Worm (Caenorhabditis elegans) whole organism, L1 larva: ENCODE data around the gene C55A6.11.

Experiments
- F16B12.6 ChIP-seq: fragments of 150-350 bp; optimal IDR thresholded peaks from 2 replicates; lab custom pipeline; 2014; ENCODE audit warnings: missing biosample characterization, missing genetic modification characterization
- aha-1 ChIP-seq: fragments of 150-350 bp; optimal IDR thresholded peaks from 2 replicates; lab custom pipeline; 2014; ENCODE audit warnings: missing biosample characterization, missing genetic modification characterization
- alr-1 ChIP-seq: fragments of 200-800 bp; sonication (Bioruptor generic); optimal IDR thresholded peaks from 2 replicates; lab custom pipeline; 2018; ENCODE audit warnings: borderline replicate concordance, mild to moderate bottlenecking, missing genetic modification characterization, missing compliant biosample characterization
- aly-2 ChIP-seq: fragments of 150-350 bp; optimal IDR thresholded peaks from 2 replicates; lab custom pipeline; 2014; ENCODE audit warnings: missing biosample characterization, missing genetic modification characterization
- blmp-1 ChIP-seq: fragments of 150-350 bp; optimal IDR thresholded peaks from 2 replicates; lab custom pipeline; 2014; ENCODE audit warnings: missing biosample characterization, missing genetic modification characterization
- ceh-88 ChIP-seq: fragments of 200-800 bp; sonication (Bioruptor generic); IDR thresholded peaks from 2 replicates; pipeline ENCODE4 v1.3.6; 2022; ENCODE audit warnings: missing genetic modification characterization, missing compliant biosample characterization
- dpl-1 ChIP-seq, 3 experiments: fragments of 150-350 bp in 2 of 3; sonication (generic microtip) in 1 of 3; optimal IDR thresholded peaks; 2 replicates each; lab custom pipeline; 2014 to 2017; ENCODE audit warnings: missing biosample characterization in 3 of 3, missing genetic modification characterization in 3 of 3, missing genetic modification reagents in 3 of 3
- dsc-1 ChIP-seq: sonication (generic microtip); optimal IDR thresholded peaks from 2 replicates; lab custom pipeline; 2016; ENCODE audit warnings: mild to moderate bottlenecking, missing genetic modification characterization, missing compliant biosample characterization
- efl-1 ChIP-seq, 4 experiments: fragments of 150-350 bp; optimal IDR thresholded peaks in 3 of 4; peaks in 1 of 4; 1 replicate in 1 of 4; 2 replicates in 3 of 4; lab custom pipeline; 2014; ENCODE audit warnings: missing biosample characterization in 2 of 4, missing genetic modification characterization in 2 of 4, missing genetic modification reagents in 2 of 4
- elt-3 ChIP-seq, 6 experiments: fragments of 150-350 bp in 1 of 6; sonication (generic microtip); optimal IDR thresholded peaks; 2 replicates each; lab custom pipeline; 2017 to 2018; ENCODE audit warnings: missing biosample characterization in 6 of 6, missing genetic modification characterization in 6 of 6, inconsistent platforms in 1 of 6
- fkh-10 ChIP-seq: sonication (generic microtip); optimal IDR thresholded peaks from 2 replicates; lab custom pipeline; 2017; ENCODE audit warnings: missing biosample characterization, missing genetic modification reagents, missing genetic modification characterization
- fkh-4 ChIP-seq: sonication (generic microtip); optimal IDR thresholded peaks from 2 replicates; lab custom pipeline; 2016; ENCODE audit warnings: missing compliant biosample characterization, missing genetic modification characterization, borderline replicate concordance
- fkh-8 ChIP-seq: sonication (generic microtip); optimal IDR thresholded peaks from 2 replicates; lab custom pipeline; 2016; ENCODE audit warnings: mild to moderate bottlenecking, missing genetic modification characterization, missing compliant biosample characterization
- hlh-17 ChIP-seq: fragments of 200-800 bp; sonication (Bioruptor generic); optimal IDR thresholded peaks from 2 replicates; lab custom pipeline; 2018; ENCODE audit warnings: missing genetic modification characterization, mild to moderate bottlenecking, missing compliant biosample characterization, moderate library complexity, borderline replicate concordance
- hlh-4 ChIP-seq: sonication (generic microtip); optimal IDR thresholded peaks from 2 replicates; lab custom pipeline; 2016; ENCODE audit warnings: mild to moderate bottlenecking, missing genetic modification characterization, missing compliant biosample characterization
- isw-1 ChIP-seq: fragments of 200-800 bp; sonication (Bioruptor generic); IDR thresholded peaks from 2 replicates; pipeline ENCODE4 v1.3.6; 2022; ENCODE audit warnings: missing genetic modification characterization, missing compliant biosample characterization
- jun-1 ChIP-seq: fragments of 150-350 bp; optimal IDR thresholded peaks from 2 replicates; lab custom pipeline; 2014; ENCODE audit warnings: missing biosample characterization, missing genetic modification reagents, missing genetic modification characterization
- lin-13 ChIP-seq: fragments of 150-350 bp; optimal IDR thresholded peaks from 2 replicates; lab custom pipeline; 2014; ENCODE audit warnings: missing biosample characterization, missing genetic modification reagents, missing genetic modification characterization
- lin-14 ChIP-seq: fragments of 200-800 bp; sonication (Bioruptor generic); optimal IDR thresholded peaks from 2 replicates; lab custom pipeline; 2018; ENCODE audit warnings: mild to moderate bottlenecking, missing genetic modification characterization, moderate library complexity, missing compliant biosample characterization
- lin-39 ChIP-seq: fragments of 150-350 bp; optimal IDR thresholded peaks from 2 replicates; lab custom pipeline; 2014; ENCODE audit warnings: missing biosample characterization, missing genetic modification reagents, missing genetic modification characterization
- mab-9 ChIP-seq: fragments of 200-800 bp; sonication (Bioruptor generic); IDR thresholded peaks from 2 replicates; pipeline ENCODE4 v1.3.6; 2022; ENCODE audit warnings: missing genetic modification reagents, missing genetic modification characterization, missing compliant biosample characterization
- mef-2 ChIP-seq: fragments of 150-350 bp; optimal IDR thresholded peaks from 2 replicates; lab custom pipeline; 2014; ENCODE audit warnings: missing biosample characterization, missing genetic modification characterization
- nhr-47 ChIP-seq: sonication (generic microtip); optimal IDR thresholded peaks from 2 replicates; lab custom pipeline; 2016; ENCODE audit warnings: mild to moderate bottlenecking, missing genetic modification characterization, moderate library complexity, missing compliant biosample characterization
- nhr-71 ChIP-seq: sonication (generic microtip); optimal IDR thresholded peaks from 2 replicates; lab custom pipeline; 2016; ENCODE audit warnings: mild to moderate bottlenecking, missing genetic modification characterization, moderate library complexity, missing compliant biosample characterization
- skn-1 ChIP-seq: fragments of 150-350 bp; optimal IDR thresholded peaks from 2 replicates; lab custom pipeline; 2014; ENCODE audit warnings: missing biosample characterization, missing genetic modification characterization
- snpc-4 ChIP-seq: fragments of 150-350 bp; optimal IDR thresholded peaks from 2 replicates; lab custom pipeline; 2014; ENCODE audit warnings: missing biosample characterization, missing genetic modification characterization
- snu-23 ChIP-seq: sonication (generic microtip); optimal IDR thresholded peaks from 2 replicates; lab custom pipeline; 2016; ENCODE audit warnings: missing genetic modification characterization, missing compliant biosample characterization
- sox-4 ChIP-seq: sonication (generic microtip); optimal IDR thresholded peaks from 2 replicates; lab custom pipeline; 2016; ENCODE audit warnings: missing genetic modification characterization, missing compliant biosample characterization
- sptf-1 ChIP-seq: fragments of 150-350 bp; optimal IDR thresholded peaks from 2 replicates; lab custom pipeline; 2014; ENCODE audit warnings: missing biosample characterization, missing genetic modification characterization
- swsn-7 ChIP-seq: sonication (generic microtip); optimal IDR thresholded peaks from 2 replicates; lab custom pipeline; 2016; ENCODE audit warnings: missing genetic modification characterization, missing compliant biosample characterization
- unc-130 ChIP-seq: fragments of 150-350 bp; optimal IDR thresholded peaks from 2 replicates; lab custom pipeline; 2017; ENCODE audit warnings: missing biosample characterization, missing genetic modification characterization, inconsistent platforms
- unc-30 ChIP-seq: sonication (generic microtip); optimal IDR thresholded peaks from 2 replicates; lab custom pipeline; 2017; ENCODE audit warnings: missing biosample characterization, missing genetic modification characterization
- unc-62 ChIP-seq: fragments of 150-350 bp; optimal IDR thresholded peaks from 2 replicates; lab custom pipeline; 2014; ENCODE audit warnings: missing biosample characterization, missing genetic modification reagents, missing genetic modification characterization
- unc-86 ChIP-seq: sonication (generic microtip); optimal IDR thresholded peaks from 2 replicates; lab custom pipeline; 2016; ENCODE audit warnings: missing genetic modification characterization, missing compliant biosample characterization
- unc-98 ChIP-seq: fragments of 200-800 bp; sonication (Bioruptor generic); IDR thresholded peaks from 2 replicates; pipeline ENCODE4 v1.3.6; 2022; ENCODE audit warnings: missing genetic modification characterization, missing compliant biosample characterization
- vab-15 ChIP-seq: sonication (generic microtip); optimal IDR thresholded peaks from 2 replicates; lab custom pipeline; 2017; ENCODE audit warnings: missing genotype, mild to moderate bottlenecking, missing genetic modification characterization, missing compliant biosample characterization
- xbp-1 ChIP-seq: sonication (generic microtip); optimal IDR thresholded peaks from 2 replicates; lab custom pipeline; 2016; ENCODE audit warnings: missing genetic modification characterization, missing compliant biosample characterization
- zag-1 ChIP-seq: fragments of 150-350 bp; optimal IDR thresholded peaks from 2 replicates; lab custom pipeline; 2014; ENCODE audit warnings: missing biosample characterization, missing genetic modification characterization
- zip-4 ChIP-seq: fragments of 200-800 bp; sonication (Bioruptor generic); optimal IDR thresholded peaks from 2 replicates; lab custom pipeline; 2018; ENCODE audit warnings: mild to moderate bottlenecking, missing genetic modification characterization, moderate library complexity, missing compliant biosample characterization
- ztf-4 ChIP-seq: fragments of 150-350 bp; optimal IDR thresholded peaks from 2 replicates; lab custom pipeline; 2014; ENCODE audit warnings: missing biosample characterization, missing genetic modification characterization

The C55A6.11 gene

ce11 chrV:11508773-11509172, 11.5 kb upstream of the C55A6.11 start, which contains the start of gene ttll-5 (continued):
- TF ChIP-seq nhr-71 = no peak
- no peak for TF ChIP-seq snpc-4 (tag; lab: Kevin White, UChicago)
- TF ChIP-seq zip-4 (GFP tag; lab: Kevin White, UChicago) = no peak
- TF ChIP-seq swsn-7 (tag; lab: Kevin White, UChicago) = no peak
- no peak for TF ChIP-seq jun-1 (tag; lab: Kevin White, UChicago)
- TF ChIP-seq sox-4 (tag; lab: Kevin White, UChicago) = no peak

- no peak for TF ChIP-seq unc-30 (tag; lab: Kevin White, UChicago)
- no peak for TF ChIP-seq fkh-10
- TF ChIP-seq mef-2 (tag; lab: Kevin White, UChicago) = no peak
- no peak for TF ChIP-seq unc-86
- TF ChIP-seq unc-62 (GFP tag; lab: Kevin White, UChicago) = no peak
- no peak for TF ChIP-seq hlh-17 (GFP tag; lab: Kevin White, UChicago)
These were observed 6.9 kb upstream of the C55A6.11 start, which contains the start of gene C55A6.3 for ce11 chrV:11513432-11513831. Gene C55A6.3 (minus strand): TSS chrV:11513532.

ce11 chrV:11514677-11515076, 5.6 kb upstream of the C55A6.11 start, which contains the start of gene C55A6.6:
Gene C55A6.6 (minus strand): TSS chrV:11514737.
- TF ChIP-seq lin-13 (GFP tag; lab: Kevin White, UChicago) = no peak
- TF ChIP-seq elt-3 (tag; optimal IDR thresholded peaks at IDR 0.05; lab: Kevin White, UChicago) = no peak
- no peak for TF ChIP-seq alr-1
- TF ChIP-seq ztf-4 (tag; lab: Kevin White, UChicago) = no peak
- TF ChIP-seq unc-98 (GFP tag; lab: Robert Waterston, UW) = no peak
- no peak for TF ChIP-seq blmp-1 (tag; lab: Kevin White, UChicago)
- no peak for TF ChIP-seq sptf-1 (tag; lab: Kevin White, UChicago)
- TF ChIP-seq zag-1 (tag; lab: Kevin White, UChicago) = no peak
- no peak for TF ChIP-seq aly-2 (tag; lab: Kevin White, UChicago)

ce11 chrV:11515145-11515544, 5.2 kb upstream of the C55A6.11 start:
- TF ChIP-seq efl-1 (optimal IDR thresholded peaks at IDR 0.05; lab: Kevin White, UChicago) (no peak), efl-1 (GFP tag; optimal IDR thresholded peaks at IDR 0.05 in 1 of 2; lab: Kevin White, UChicago) (peak in 1 of 2 experiments; percentile 31), hlh-4 (tag; lab: Kevin White, UChicago) (no peak), dsc-1 (tag; lab: Kevin White, UChicago) (peak; percentile 21)

- TF ChIP-seq aha-1 = no peak
- TF ChIP-seq lin-14 = peak; percentile 26
- no peak for TF ChIP-seq snpc-4 (tag; lab: Kevin White, UChicago)
- peak; percentile 93 for TF ChIP-seq skn-1
- TF ChIP-seq efl-1 (optimal IDR thresholded peaks at IDR 0.05; lab: Kevin White, UChicago) = no peak
- TF ChIP-seq efl-1 (GFP tag; optimal IDR thresholded peaks at IDR 0.05 in 1 of 2; lab: Kevin White, UChicago) = peak in 1 of 2 experiments; percentile 58
- TF ChIP-seq ceh-88 (GFP tag; lab: Robert Waterston, UW) = no peak
- TF ChIP-seq aly-2 (tag; lab: Kevin White, UChicago) = no peak
- no peak for TF ChIP-seq fkh-8 (tag; lab: Kevin White, UChicago)
- TF ChIP-seq, all 84 proteins: peak for 3
These were observed 4.1 kb upstream of the C55A6.11 start, which contains the start of gene sdz-8 for ce11 chrV:11516141-11516591. Gene sdz-8 (minus strand): TSS chrV:11516191.

- no peak for TF ChIP-seq isw-1 (GFP tag; lab: Robert Waterston, UW)
- no peak for TF ChIP-seq fkh-10
These were observed 2.5 kb upstream of the C55A6.11 start, which contains the start of gene C55A6.4 for ce11 chrV:11517789-11518188. Gene C55A6.4 (minus strand): TSS chrV:11517889.

- TF ChIP-seq lin-39 (tag; lab: Kevin White, UChicago) = peak; percentile 91
- TF ChIP-seq xbp-1 = peak; percentile 90
- TF ChIP-seq vab-15 (tag; lab: Kevin White, UChicago) = no peak
- peak; percentile 95 for TF ChIP-seq nhr-47 (tag; lab: Kevin White, UChicago)
- peak; percentile 84 for TF ChIP-seq blmp-1 (tag; lab: Kevin White, UChicago)
- TF ChIP-seq mab-9 (GFP tag; lab: Robert Waterston, UW) = peak; percentile 67
- TF ChIP-seq alr-1 = no peak
- TF ChIP-seq sox-4 (tag; lab: Kevin White, UChicago) = peak; percentile 81
- peak; percentile 83 for TF ChIP-seq snpc-4 (tag; lab: Kevin White, UChicago)
- peak; percentile 94 for TF ChIP-seq dsc-1 (tag; lab: Kevin White, UChicago)
- peak; percentile 92 for TF ChIP-seq skn-1
- peak; percentile 99 for TF ChIP-seq dpl-1 (GFP tag; optimal IDR thresholded peaks at IDR 0.05; lab: Kevin White, UChicago)
- peak; percentile 67 for TF ChIP-seq F16B12.6 (tag; lab: Kevin White, UChicago)
- TF ChIP-seq unc-130 (tag; lab: Kevin White, UChicago) = peak; percentile 91
- TF ChIP-seq snu-23 (GFP tag; lab: Kevin White, UChicago) = peak; percentile 92
- TF ChIP-seq fkh-4 (tag; lab: Kevin White, UChicago) = peak; percentile 28
These were observed 1.1 kb downstream of the C55A6.11 start, which contains the start of gene pafo-1 for ce11 chrV:11521448-11521847. Gene pafo-1 (plus strand): TSS chrV:11521703.
